Worm (Caenorhabditis elegans) whole organism, young adult: ENCODE measurements around the gene nlp-51.

Experiments
- B0035.1 ChIP-seq: sonication (generic microtip); optimal IDR thresholded peaks from 2 replicates; lab custom pipeline; 2016; ENCODE audit warnings: missing genetic modification characterization, mild to moderate bottlenecking, missing compliant biosample characterization, missing genotype, missing genetic modification reagents
- B0336.3 ChIP-seq: fragments of 200-800 bp; sonication (Bioruptor generic); IDR thresholded peaks from 2 replicates; pipeline ENCODE4 v1.3.6; 2022; ENCODE audit warnings: missing genetic modification characterization, missing compliant biosample characterization
- F49E8.2 ChIP-seq: sonication (generic microtip); optimal IDR thresholded peaks from 3 replicates; lab custom pipeline; 2017; ENCODE audit warnings: missing genetic modification characterization, mild to moderate bottlenecking, missing compliant biosample characterization, antibody characterized with exemption, moderate library complexity; ENCODE audit not compliant: insufficient read depth
- F57A8.1 ChIP-seq: fragments of 200-800 bp; sonication (Bioruptor generic); optimal IDR thresholded peaks from 2 replicates; lab custom pipeline; 2018; ENCODE audit warnings: mild to moderate bottlenecking, missing genetic modification characterization, moderate library complexity, missing compliant biosample characterization
- K12H6.12 ChIP-seq: fragments of 200-800 bp; sonication (Bioruptor generic); optimal IDR thresholded peaks from 2 replicates; lab custom pipeline; 2018; ENCODE audit warnings: mild to moderate bottlenecking, missing genetic modification characterization, missing compliant biosample characterization
- Y67H2A.10 ChIP-seq: fragments of 200-800 bp; sonication (Bioruptor generic); conservative IDR thresholded peaks from 2 replicates; pipeline ENCODE4 v1.3.6; 2022; ENCODE audit warnings: missing genetic modification reagents, missing genetic modification characterization, missing compliant biosample characterization
- Y95B8A.8 ChIP-seq: fragments of 200-800 bp; sonication (Bioruptor generic); IDR thresholded peaks from 2 replicates; pipeline ENCODE4 v1.3.6; 2022; ENCODE audit warnings: missing genetic modification reagents, missing genetic modification characterization, missing compliant biosample characterization
- akir-1 ChIP-seq: fragments of 200-800 bp; sonication (Bioruptor generic); optimal IDR thresholded peaks from 2 replicates; lab custom pipeline; 2018; ENCODE audit warnings: mild to moderate bottlenecking, missing genetic modification characterization, moderate library complexity, missing compliant biosample characterization
- ama-1 ChIP-seq, 3 experiments: fragments of 150-350 bp in 1 of 3; sonication (generic microtip) in 2 of 3; optimal IDR thresholded peaks; 2 replicates each; lab custom pipeline; 2014 to 2018; ENCODE audit warnings: missing biosample characterization in 2 of 3, missing genetic modification characterization in 2 of 3, missing genetic modification reagents in 2 of 3
- aptf-2 ChIP-seq: fragments of 200-800 bp; sonication (Bioruptor generic); conservative IDR thresholded peaks from 2 replicates; pipeline ENCODE4 v1.3.6; 2022; ENCODE audit warnings: missing genetic modification reagents, missing genetic modification characterization, missing compliant biosample characterization
- aptf-3 ChIP-seq: fragments of 200-800 bp; sonication (Bioruptor generic); IDR thresholded peaks from 2 replicates; pipeline ENCODE4 v1.3.6; 2022; ENCODE audit warnings: missing genetic modification characterization, missing compliant biosample characterization
- attf-5 ChIP-seq: fragments of 200-800 bp; sonication (Bioruptor generic); optimal IDR thresholded peaks from 2 replicates; lab custom pipeline; 2018; ENCODE audit warnings: mild to moderate bottlenecking, missing genetic modification characterization, missing compliant biosample characterization
- bed-2 ChIP-seq: fragments of 200-800 bp; sonication (Bioruptor generic); IDR thresholded peaks from 2 replicates; pipeline ENCODE4 v1.3.6; 2022; ENCODE audit warnings: missing genetic modification reagents, missing genetic modification characterization, missing compliant biosample characterization
- cebp-1 ChIP-seq, 2 experiments: fragments of 200-800 bp in 1 of 2; sonication (Bioruptor generic) in 1 of 2; sonication (generic microtip) in 1 of 2; IDR thresholded peaks in 1 of 2; optimal IDR thresholded peaks in 1 of 2; 2 replicates each; pipeline versions ENCODE4 v1.3.6 to Lab custom; 2017 to 2022; ENCODE audit warnings: missing compliant biosample characterization in 2 of 2, missing genetic modification characterization in 2 of 2, mild to moderate bottlenecking in 1 of 2, missing genetic modification reagents in 1 of 2, moderate library complexity in 1 of 2
- ceh-100 ChIP-seq: fragments of 200-800 bp; sonication (Bioruptor generic); IDR thresholded peaks from 2 replicates; pipeline ENCODE4 v1.3.6; 2022; ENCODE audit warnings: missing genetic modification reagents, missing genetic modification characterization, missing compliant biosample characterization
- ceh-27 ChIP-seq: fragments of 200-800 bp; sonication (Bioruptor generic); optimal IDR thresholded peaks from 2 replicates; lab custom pipeline; 2018; ENCODE audit warnings: mild to moderate bottlenecking, missing genetic modification characterization, moderate library complexity, missing compliant biosample characterization
- chd-7 ChIP-seq: sonication (generic microtip); optimal IDR thresholded peaks from 2 replicates; lab custom pipeline; 2016; ENCODE audit warnings: mild to moderate bottlenecking, missing genetic modification characterization, moderate library complexity, missing compliant biosample characterization
- dox-1 ChIP-seq: fragments of 200-800 bp; sonication (Bioruptor generic); IDR thresholded peaks from 2 replicates; pipeline ENCODE4 v1.3.6; 2022; ENCODE audit warnings: missing genetic modification reagents, missing genetic modification characterization, missing compliant biosample characterization
- dpl-1 ChIP-seq: fragments of 150-350 bp; optimal IDR thresholded peaks from 2 replicates; lab custom pipeline; 2014; ENCODE audit warnings: missing biosample characterization, missing genetic modification reagents, missing genetic modification characterization
- egl-18 ChIP-seq: fragments of 200-800 bp; sonication (Bioruptor generic); IDR thresholded peaks from 2 replicates; pipeline ENCODE4 v1.3.6; 2022; ENCODE audit warnings: missing genetic modification reagents, missing genetic modification characterization, missing compliant biosample characterization
- egrh-3 ChIP-seq: fragments of 200-800 bp; sonication (Bioruptor generic); IDR thresholded peaks from 2 replicates; pipeline ENCODE4 v1.3.6; 2022; ENCODE audit warnings: missing genetic modification reagents, missing genetic modification characterization, missing compliant biosample characterization
- him-1 ChIP-seq: sonication (generic microtip); optimal IDR thresholded peaks from 2 replicates; lab custom pipeline; 2016; ENCODE audit warnings: missing genotype, missing genetic modification reagents, missing genetic modification characterization, missing compliant biosample characterization
- hmg-1.2 ChIP-seq: fragments of 200-800 bp; sonication (Bioruptor generic); IDR thresholded peaks from 2 replicates; pipeline ENCODE4 v1.3.6; 2022; ENCODE audit warnings: missing genetic modification reagents, missing genetic modification characterization, missing compliant biosample characterization
- hmg-20 ChIP-seq: fragments of 200-800 bp; sonication (Bioruptor generic); IDR thresholded peaks from 2 replicates; pipeline ENCODE4 v1.3.6; 2022; ENCODE audit warnings: missing genetic modification reagents, missing genetic modification characterization, missing compliant biosample characterization
- lin-35 ChIP-seq, 3 experiments: fragments of 150-350 bp in 2 of 3; sonication (generic microtip) in 1 of 3; optimal IDR thresholded peaks; 2 replicates each; lab custom pipeline; 2014 to 2018; ENCODE audit warnings: missing biosample characterization in 3 of 3, missing genetic modification characterization in 3 of 3, missing genetic modification reagents in 3 of 3
- madf-10 ChIP-seq: sonication (generic microtip); optimal IDR thresholded peaks from 2 replicates; lab custom pipeline; 2016; ENCODE audit warnings: mild to moderate bottlenecking, missing genetic modification characterization, missing compliant biosample characterization
- madf-6 ChIP-seq: fragments of 200-800 bp; sonication (Bioruptor generic); IDR thresholded peaks from 2 replicates; pipeline ENCODE4 v1.3.6; 2022; ENCODE audit warnings: missing genetic modification reagents, missing genetic modification characterization, missing compliant biosample characterization
- madf-8 ChIP-seq: fragments of 200-800 bp; sonication (Bioruptor generic); conservative IDR thresholded peaks from 2 replicates; pipeline ENCODE4 v1.3.6; 2022; ENCODE audit warnings: missing genetic modification reagents, missing genetic modification characterization, missing compliant biosample characterization
- mel-28 ChIP-seq: sonication (generic microtip); optimal IDR thresholded peaks from 2 replicates; lab custom pipeline; 2016; ENCODE audit warnings: borderline replicate concordance, mild to moderate bottlenecking, missing genetic modification characterization, missing compliant biosample characterization
- mes-4 ChIP-seq: sonication (generic microtip); optimal IDR thresholded peaks from 2 replicates; lab custom pipeline; 2016; ENCODE audit warnings: missing genotype, missing genetic modification characterization, missing compliant biosample characterization
- mxl-1 ChIP-seq: sonication (generic microtip); optimal IDR thresholded peaks from 2 replicates; lab custom pipeline; 2016; ENCODE audit warnings: missing genetic modification characterization, missing compliant biosample characterization
- nhr-179 ChIP-seq: sonication (generic microtip); optimal IDR thresholded peaks from 2 replicates; lab custom pipeline; 2016; ENCODE audit warnings: mild to moderate bottlenecking, missing genetic modification characterization, missing compliant biosample characterization
- pbrm-1 ChIP-seq: fragments of 200-800 bp; sonication (Bioruptor generic); IDR thresholded peaks from 2 replicates; pipeline ENCODE4 v1.3.6; 2022; ENCODE audit warnings: missing genetic modification reagents, missing genetic modification characterization, missing compliant biosample characterization
- pha-4 ChIP-seq: fragments of 150-350 bp; sonication (generic microtip); optimal IDR thresholded peaks from 2 replicates; lab custom pipeline; 2014; ENCODE audit warnings: missing biosample characterization, missing genetic modification reagents, missing genetic modification characterization
- rpc-1 ChIP-seq, 2 experiments: fragments of 150-350 bp in 1 of 2; sonication (generic microtip) in 1 of 2; optimal IDR thresholded peaks; 2 replicates each; lab custom pipeline; 2014 to 2018; ENCODE audit warnings: missing biosample characterization in 1 of 2, missing genetic modification characterization in 1 of 2, missing genetic modification reagents in 1 of 2, missing genotype in 1 of 2
- snpc-1.1 ChIP-seq: sonication (generic microtip); optimal IDR thresholded peaks from 2 replicates; lab custom pipeline; 2017; ENCODE audit warnings: missing genetic modification characterization, mild to moderate bottlenecking, missing compliant biosample characterization, antibody characterized with exemption, moderate library complexity, missing genotype, missing genetic modification reagents; ENCODE audit not compliant: insufficient read depth
- snpc-3.4 ChIP-seq: sonication (generic microtip); optimal IDR thresholded peaks from 2 replicates; lab custom pipeline; 2017; ENCODE audit warnings: missing genetic modification characterization, mild to moderate bottlenecking, missing compliant biosample characterization, antibody characterized with exemption, moderate library complexity, missing genotype, missing genetic modification reagents
- snpc-4 ChIP-seq, 5 experiments: fragments of 150-350 bp in 1 of 5; sonication (generic microtip) in 4 of 5; optimal IDR thresholded peaks; 2 replicates each; lab custom pipeline; 2014 to 2018; ENCODE audit warnings: missing genetic modification characterization in 5 of 5, missing biosample characterization in 3 of 5, antibody characterized with exemption in 2 of 5, mild to moderate bottlenecking in 2 of 5, missing compliant biosample characterization in 2 of 5, missing genotype in 2 of 5, moderate library complexity in 2 of 5, missing genetic modification reagents in 1 of 5
- tbp1 ChIP-seq: fragments of 200-800 bp; sonication (Bioruptor generic); optimal IDR thresholded peaks from 2 replicates; lab custom pipeline; 2018; ENCODE audit warnings: mild to moderate bottlenecking, missing genetic modification characterization, missing compliant biosample characterization
- tbx-9 ChIP-seq: sonication (generic microtip); optimal IDR thresholded peaks from 2 replicates; lab custom pipeline; 2016; ENCODE audit warnings: borderline replicate concordance, missing genetic modification characterization, inconsistent platforms, missing compliant biosample characterization
- xnd-1 ChIP-seq: sonication (generic microtip); optimal IDR thresholded peaks from 2 replicates; lab custom pipeline; 2016; ENCODE audit warnings: missing genotype, missing genetic modification reagents, missing genetic modification characterization, missing compliant biosample characterization
- zim-3 ChIP-seq: sonication (generic microtip); optimal IDR thresholded peaks from 2 replicates; lab custom pipeline; 2017; ENCODE audit warnings: mild to moderate bottlenecking, missing genetic modification characterization, moderate library complexity, missing compliant biosample characterization
- ztf-22 ChIP-seq: fragments of 200-800 bp; sonication (Bioruptor generic); optimal IDR thresholded peaks from 2 replicates; lab custom pipeline; 2018; ENCODE audit warnings: mild to moderate bottlenecking, missing genetic modification characterization, moderate library complexity, missing compliant biosample characterization
- ztf-26 ChIP-seq: sonication (generic microtip); optimal IDR thresholded peaks from 2 replicates; lab custom pipeline; 2017; ENCODE audit warnings: missing genetic modification characterization, missing compliant biosample characterization
- ztf-3 ChIP-seq: fragments of 200-800 bp; sonication (Bioruptor generic); optimal IDR thresholded peaks from 2 replicates; lab custom pipeline; 2018; ENCODE audit warnings: mild to moderate bottlenecking, missing genetic modification characterization, missing compliant biosample characterization
- ztf-6 ChIP-seq: fragments of 200-800 bp; sonication (Bioruptor generic); IDR thresholded peaks from 2 replicates; pipeline ENCODE4 v1.3.6; 2022; ENCODE audit warnings: missing genetic modification reagents, missing genetic modification characterization, missing compliant biosample characterization

The nlp-51 gene

DNA sequence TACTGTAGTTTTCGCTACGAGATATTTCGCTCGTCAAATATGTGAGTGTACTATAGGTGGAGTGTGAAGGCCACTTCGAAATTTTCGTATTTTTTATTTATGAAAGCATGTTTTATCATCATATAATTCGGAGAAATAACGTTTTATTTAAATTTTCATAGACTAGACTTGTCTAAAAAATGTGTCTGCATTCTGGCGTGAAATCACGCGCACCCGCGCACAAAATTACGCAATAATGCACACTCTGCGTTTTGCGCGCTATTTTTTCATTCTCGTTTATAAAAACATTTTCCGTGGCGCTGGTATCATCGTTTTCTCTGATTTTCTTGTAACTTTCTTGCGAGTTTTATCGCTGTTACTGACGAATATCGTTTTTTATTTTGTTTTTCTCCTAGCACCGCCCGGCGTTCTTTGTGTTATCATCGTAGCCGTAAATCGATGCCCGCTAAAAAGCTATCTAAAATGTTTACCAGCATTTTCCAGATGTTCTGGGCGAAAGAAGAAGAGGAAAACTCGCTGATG lies 22.2 kb downstream of the nlp-51 start, which contains the start of gene saps-1 (continued):
- TF ChIP-seq aptf-3 (GFP tag; lab: Robert Waterston, UW), result no peak
- TF ChIP-seq pbrm-1 (GFP tag; lab: Robert Waterston, UW), result peak; percentile 58; the same call in 1 of the 2 replicates
- TF ChIP-seq xnd-1 (tag; lab: Kevin White, UChicago), result peak; percentile 92
- TF ChIP-seq ztf-6 (GFP tag; lab: Robert Waterston, UW), result no peak
- TF ChIP-seq madf-6 (GFP tag; lab: Robert Waterston, UW), result peak; percentile 97
- no peak for TF ChIP-seq ztf-26 (tag; lab: Kevin White, UChicago)
- no peak for TF ChIP-seq madf-10 (tag; lab: Kevin White, UChicago)
- no peak for TF ChIP-seq ama-1 (optimal IDR thresholded peaks at IDR 0.05; lab: Kevin White, UChicago)
- no peak for TF ChIP-seq ama-1 (GFP tag; optimal IDR thresholded peaks at IDR 0.05; lab: Kevin White, UChicago)
- no peak for TF ChIP-seq aptf-2 (GFP tag; lab: Robert Waterston, UW)
- peak; percentile 39; the same call in 1 of the 2 replicates for TF ChIP-seq hmg-1.2
- TF ChIP-seq tbx-9 (tag; lab: Kevin White, UChicago), result no peak
- peak; percentile 95 for TF ChIP-seq madf-8 (GFP tag; lab: Robert Waterston, UW)
- peak; percentile 18 for TF ChIP-seq snpc-1.1
- no peak for TF ChIP-seq nhr-179 (tag; lab: Kevin White, UChicago)
- TF ChIP-seq him-1 (tag; lab: Kevin White, UChicago), result no peak
- no peak for TF ChIP-seq mxl-1
- 0 out of 2 replicates have a peak, but pooled peaks have one; percentile 40 for TF ChIP-seq B0336.3 (GFP tag; lab: Robert Waterston, UW)
- no peak for TF ChIP-seq K12H6.12 (tag; lab: Kevin White, UChicago)
- no peak for TF ChIP-seq chd-7
- no peak for TF ChIP-seq ztf-3 (GFP tag; lab: Kevin White, UChicago)
- no peak for TF ChIP-seq Y95B8A.8
- no peak for TF ChIP-seq egrh-3 (GFP tag; lab: Robert Waterston, UW)
- TF ChIP-seq ztf-22 (GFP tag; lab: Kevin White, UChicago), result no peak
- no peak for TF ChIP-seq zim-3
- no peak for TF ChIP-seq akir-1
- TF ChIP-seq dox-1 (GFP tag; lab: Robert Waterston, UW), result peak; percentile 77
- no peak for TF ChIP-seq Y67H2A.10 (GFP tag; lab: Robert Waterston, UW)
- peak; percentile 55; the same call in 1 of the 2 replicates for TF ChIP-seq cebp-1 (GFP tag; IDR thresholded peaks at IDR 0.05; lab: Robert Waterston, UW)
- TF ChIP-seq cebp-1 (tag; optimal IDR thresholded peaks at IDR 0.05; lab: Kevin White, UChicago), result peak; percentile 87
- TF ChIP-seq F57A8.1 (GFP tag; lab: Kevin White, UChicago), result no peak
- TF ChIP-seq hmg-20 (GFP tag; lab: Robert Waterston, UW), result no peak
- no peak for TF ChIP-seq B0035.1 (tag; lab: Kevin White, UChicago)
- no peak for TF ChIP-seq bed-2 (GFP tag; lab: Robert Waterston, UW)
- TF ChIP-seq F49E8.2, result no peak
- peak; percentile 60 for TF ChIP-seq attf-5 (GFP tag; lab: Kevin White, UChicago)
- no peak for TF ChIP-seq mes-4 (tag; lab: Kevin White, UChicago)
- TF ChIP-seq egl-18 (GFP tag; lab: Robert Waterston, UW), result no peak
- TF ChIP-seq pha-4, result no peak

DNA sequence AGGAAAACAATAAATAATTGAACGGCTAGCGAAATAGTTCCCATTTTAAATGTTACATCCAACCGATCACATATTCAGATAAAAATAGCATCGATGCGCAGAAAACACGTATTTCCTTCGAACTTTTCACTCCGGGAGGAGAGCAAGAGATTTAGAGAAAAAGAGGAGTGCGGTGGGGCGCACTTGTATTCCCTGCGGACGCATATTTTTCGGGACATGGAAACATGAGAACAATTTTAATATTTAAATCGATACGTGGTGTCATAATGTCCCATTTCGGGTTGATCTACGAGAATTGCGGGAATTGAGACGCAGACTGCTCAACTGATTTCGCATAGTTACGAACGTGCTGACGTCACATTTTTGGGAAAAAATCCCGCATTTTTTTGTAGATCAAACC lies 26.1 kb downstream of the nlp-51 start, which contains the start of gene C47G2.4:
C47G2.4 (minus strand) TSS at position 174 of the 400 bp plus-strand sequence.
- TF ChIP-seq lin-35 (GFP tag; optimal IDR thresholded peaks at IDR 0.05; lab: Kevin White, UChicago) (peak in 1 of 3 experiments; percentile 24), snpc-3.4 (tag; lab: Kevin White, UChicago) (no peak), attf-5 (GFP tag; lab: Kevin White, UChicago) (peak; percentile 85), ceh-27 (peak; percentile 38), dpl-1 (peak; percentile 47), mel-28 (tag; lab: Kevin White, UChicago) (no peak), ceh-100 (GFP tag; lab: Robert Waterston, UW) (peak; percentile 80), hmg-1.2 (peak; percentile 60), aptf-3 (GFP tag; lab: Robert Waterston, UW) (no peak), snpc-4 (GFP tag; optimal IDR thresholded peaks at IDR 0.05; lab: Kevin White, UChicago) (no peak), snpc-4 (tag; optimal IDR thresholded peaks at IDR 0.05; lab: Kevin White, UChicago) (peak in 3 of 4 experiments; percentile 16 to 49 (median 40)), tbp1 (GFP tag; lab: Kevin White, UChicago) (peak; percentile 16), xnd-1 (tag; lab: Kevin White, UChicago) (peak; percentile 63), rpc-1 (optimal IDR thresholded peaks at IDR 0.05; lab: Kevin White, UChicago) (no peak), rpc-1 (tag; optimal IDR thresholded peaks at IDR 0.05; lab: Kevin White, UChicago) (no peak)
